Worm (Caenorhabditis elegans) whole organism, late embryonic: ENCODE data around the gene odr-4.

Experiments
- C08G9.2 ChIP-seq: sonication (generic microtip); optimal IDR thresholded peaks from 2 replicates; lab custom pipeline; 2016; ENCODE audit warnings: mild to moderate bottlenecking, missing genetic modification characterization, moderate library complexity, missing compliant biosample characterization
- C38D4.7 ChIP-seq: fragments of 200-800 bp; sonication (Bioruptor generic); optimal IDR thresholded peaks from 2 replicates; lab custom pipeline; 2018; ENCODE audit warnings: mild to moderate bottlenecking, missing genetic modification characterization, moderate library complexity, missing compliant biosample characterization
- K02D7.2 ChIP-seq: sonication (generic microtip); optimal IDR thresholded peaks from 2 replicates; lab custom pipeline; 2017; ENCODE audit warnings: mild to moderate bottlenecking, missing genetic modification characterization, missing compliant biosample characterization
- K09A11.1 ChIP-seq: sonication (generic microtip); optimal IDR thresholded peaks from 2 replicates; lab custom pipeline; 2017; ENCODE audit warnings: antibody characterized with exemption, mild to moderate bottlenecking, missing genetic modification characterization, missing compliant biosample characterization; ENCODE audit not compliant: insufficient read depth
- Y22D7AL.16 ChIP-seq: sonication (generic microtip); optimal IDR thresholded peaks from 2 replicates; lab custom pipeline; 2016; ENCODE audit warnings: missing genetic modification characterization, missing compliant biosample characterization
- ahr-1 ChIP-seq: sonication (generic microtip); optimal IDR thresholded peaks from 2 replicates; lab custom pipeline; 2016; ENCODE audit warnings: missing genetic modification characterization, missing compliant biosample characterization
- ama-1 ChIP-seq: fragments of 150-350 bp; optimal IDR thresholded peaks from 2 replicates; lab custom pipeline; 2014
- ceh-14 ChIP-seq: sonication (generic microtip); optimal IDR thresholded peaks from 2 replicates; lab custom pipeline; 2016; ENCODE audit warnings: missing genotype, missing genetic modification characterization, missing compliant biosample characterization
- ceh-19 ChIP-seq: fragments of 200-800 bp; sonication (Bioruptor generic); optimal IDR thresholded peaks from 2 replicates; lab custom pipeline; 2018; ENCODE audit warnings: mild to moderate bottlenecking, missing genetic modification characterization, missing compliant biosample characterization
- ceh-22 ChIP-seq: sonication (generic microtip); optimal IDR thresholded peaks from 2 replicates; lab custom pipeline; 2017; ENCODE audit warnings: missing biosample characterization, missing genetic modification characterization
- ceh-24 ChIP-seq: sonication (generic microtip); optimal IDR thresholded peaks from 2 replicates; lab custom pipeline; 2016; ENCODE audit warnings: mild to moderate bottlenecking, missing genetic modification characterization, missing compliant biosample characterization
- ceh-30 ChIP-seq: fragments of 150-350 bp; optimal IDR thresholded peaks from 2 replicates; lab custom pipeline; 2014; ENCODE audit warnings: missing biosample characterization, missing genetic modification characterization
- ceh-31 ChIP-seq: sonication (generic microtip); optimal IDR thresholded peaks from 2 replicates; lab custom pipeline; 2016; ENCODE audit warnings: missing genetic modification characterization, missing compliant biosample characterization
- ceh-45 ChIP-seq: fragments of 200-800 bp; sonication (Bioruptor generic); IDR thresholded peaks from 2 replicates; pipeline ENCODE4 v1.3.6; 2022; ENCODE audit warnings: missing genetic modification reagents, missing genetic modification characterization, missing compliant biosample characterization
- che-1 ChIP-seq: sonication (generic microtip); optimal IDR thresholded peaks from 2 replicates; lab custom pipeline; 2016; ENCODE audit warnings: mild to moderate bottlenecking, missing genetic modification characterization, missing compliant biosample characterization
- dve-1 ChIP-seq: sonication (generic microtip); optimal IDR thresholded peaks from 2 replicates; lab custom pipeline; 2017; ENCODE audit warnings: antibody characterized with exemption, mild to moderate bottlenecking, missing genetic modification characterization, missing compliant biosample characterization
- ets-4 ChIP-seq: sonication (generic microtip); optimal IDR thresholded peaks from 2 replicates; lab custom pipeline; 2016; ENCODE audit warnings: missing genetic modification characterization, missing compliant biosample characterization
- fax-1 ChIP-seq: sonication (generic microtip); optimal IDR thresholded peaks from 2 replicates; lab custom pipeline; 2016; ENCODE audit warnings: missing genotype, missing genetic modification characterization, missing compliant biosample characterization
- fkh-10 ChIP-seq: fragments of 150-350 bp; optimal IDR thresholded peaks from 2 replicates; lab custom pipeline; 2014; ENCODE audit warnings: missing biosample characterization, missing genetic modification reagents, missing genetic modification characterization
- fkh-6 ChIP-seq: sonication (generic microtip); optimal IDR thresholded peaks from 2 replicates; lab custom pipeline; 2016; ENCODE audit warnings: missing genetic modification characterization, missing compliant biosample characterization
- hlh-15 ChIP-seq: sonication (generic microtip); optimal IDR thresholded peaks from 2 replicates; lab custom pipeline; 2016; ENCODE audit warnings: missing genetic modification characterization, missing compliant biosample characterization
- hlh-6 ChIP-seq: sonication (generic microtip); optimal IDR thresholded peaks from 2 replicates; lab custom pipeline; 2016; ENCODE audit warnings: missing genotype, missing genetic modification characterization, missing compliant biosample characterization
- lim-6 ChIP-seq: sonication (generic microtip); optimal IDR thresholded peaks from 2 replicates; lab custom pipeline; 2016; ENCODE audit warnings: missing genetic modification characterization, missing compliant biosample characterization
- madf-2 ChIP-seq: sonication (generic microtip); optimal IDR thresholded peaks from 2 replicates; lab custom pipeline; 2017; ENCODE audit warnings: missing genetic modification characterization, missing compliant biosample characterization
- nfya-1 ChIP-seq: sonication (generic microtip); optimal IDR thresholded peaks from 2 replicates; lab custom pipeline; 2017; ENCODE audit warnings: missing genetic modification characterization, mild to moderate bottlenecking, missing compliant biosample characterization, antibody characterized with exemption, moderate library complexity
- npax-4 ChIP-seq: sonication (generic microtip); optimal IDR thresholded peaks from 2 replicates; lab custom pipeline; 2016; ENCODE audit warnings: missing genetic modification characterization, missing compliant biosample characterization
- pag-3 ChIP-seq: sonication (generic microtip); optimal IDR thresholded peaks from 2 replicates; lab custom pipeline; 2016; ENCODE audit warnings: missing compliant biosample characterization, missing genetic modification characterization, borderline replicate concordance
- pat-9 ChIP-seq: fragments of 200-800 bp; sonication (Bioruptor generic); optimal IDR thresholded peaks from 2 replicates; lab custom pipeline; 2018; ENCODE audit warnings: mild to moderate bottlenecking, missing genetic modification characterization, moderate library complexity, missing compliant biosample characterization
- pax-1 ChIP-seq: fragments of 150-350 bp; optimal IDR thresholded peaks from 2 replicates; lab custom pipeline; 2014; ENCODE audit warnings: missing biosample characterization, missing genetic modification characterization
- pha-2 ChIP-seq: sonication (generic microtip); optimal IDR thresholded peaks from 2 replicates; lab custom pipeline; 2017; ENCODE audit warnings: mild to moderate bottlenecking, missing genetic modification characterization, missing compliant biosample characterization
- ref-2 ChIP-seq: sonication (generic microtip); optimal IDR thresholded peaks from 2 replicates; lab custom pipeline; 2016; ENCODE audit warnings: missing genetic modification characterization, missing compliant biosample characterization
- rnt-1 ChIP-seq: sonication (generic microtip); optimal IDR thresholded peaks from 2 replicates; lab custom pipeline; 2016; ENCODE audit warnings: missing genetic modification characterization, missing compliant biosample characterization
- tbx-2 ChIP-seq: sonication (generic microtip); optimal IDR thresholded peaks from 2 replicates; lab custom pipeline; 2016; ENCODE audit warnings: missing genetic modification characterization, missing compliant biosample characterization
- ztf-16 ChIP-seq: sonication (generic microtip); optimal IDR thresholded peaks from 2 replicates; lab custom pipeline; 2017; ENCODE audit warnings: missing genetic modification characterization, missing compliant biosample characterization

odr-4 gene

DNA sequence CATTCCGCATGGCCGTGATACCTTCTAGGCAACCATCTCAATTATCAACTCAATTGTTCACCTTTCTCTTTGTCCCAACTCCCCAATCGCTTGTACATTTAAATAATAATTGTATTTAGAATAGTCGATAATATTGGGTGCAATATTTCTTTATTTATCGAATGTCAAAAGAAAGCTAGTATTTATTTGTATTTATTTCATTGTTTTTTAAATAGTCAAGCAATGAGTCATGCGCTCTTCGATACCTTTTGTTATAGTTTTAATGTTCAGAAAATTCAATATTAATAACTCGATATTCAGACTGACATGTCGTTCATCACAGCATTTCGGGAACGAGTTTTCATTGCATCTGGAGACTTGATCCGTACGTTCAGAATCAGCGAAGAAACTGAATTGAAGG lies 5.1 kb upstream of the odr-4 start, which contains the start of gene wdr-4:
Gene wdr-4, plus strand, starts transcription at position 301 of the 400 bp plus-strand sequence.
- TF ChIP-seq ceh-30 (tag; lab: Kevin White, UChicago), result no peak
- no peak for TF ChIP-seq ztf-16
- no peak for TF ChIP-seq hlh-15 (tag; lab: Kevin White, UChicago)

DNA sequence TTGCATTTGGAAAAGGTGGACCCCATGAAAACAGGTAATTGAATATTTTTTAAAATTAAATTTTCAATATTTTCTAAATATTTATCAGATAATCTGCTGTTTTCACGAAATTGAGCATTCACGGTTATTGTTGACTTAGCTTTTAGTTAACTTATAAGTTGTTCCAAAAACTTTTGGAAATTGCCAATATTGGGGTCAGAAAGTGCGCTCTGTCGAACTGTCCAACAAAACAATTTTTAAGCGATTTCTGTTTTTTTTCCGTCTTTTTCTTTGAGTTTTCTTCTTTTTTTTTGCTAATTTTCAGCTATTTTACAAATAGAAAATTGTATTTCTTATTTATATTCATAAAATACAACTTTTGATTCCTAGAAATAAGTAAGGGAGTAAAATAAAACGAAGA lies 685 bp downstream of the odr-4 start:
- TF ChIP-seq pha-2 (tag; lab: Kevin White, UChicago) (no peak), lim-6 (tag; lab: Kevin White, UChicago) (no peak), C08G9.2 (tag; lab: Kevin White, UChicago) (no peak), ceh-19 (GFP tag; lab: Kevin White, UChicago) (no peak), fkh-10 (GFP tag; lab: Kevin White, UChicago) (no peak), ceh-45 (no peak), madf-2 (tag; lab: Kevin White, UChicago) (no peak), pax-1 (no peak), dve-1 (tag; lab: Kevin White, UChicago) (no peak), ceh-31 (no peak), fkh-6 (tag; lab: Kevin White, UChicago) (no peak), che-1 (tag; lab: Kevin White, UChicago) (no peak), K02D7.2 (tag; lab: Kevin White, UChicago) (no peak), ceh-14 (tag; lab: Kevin White, UChicago) (no peak)

DNA sequence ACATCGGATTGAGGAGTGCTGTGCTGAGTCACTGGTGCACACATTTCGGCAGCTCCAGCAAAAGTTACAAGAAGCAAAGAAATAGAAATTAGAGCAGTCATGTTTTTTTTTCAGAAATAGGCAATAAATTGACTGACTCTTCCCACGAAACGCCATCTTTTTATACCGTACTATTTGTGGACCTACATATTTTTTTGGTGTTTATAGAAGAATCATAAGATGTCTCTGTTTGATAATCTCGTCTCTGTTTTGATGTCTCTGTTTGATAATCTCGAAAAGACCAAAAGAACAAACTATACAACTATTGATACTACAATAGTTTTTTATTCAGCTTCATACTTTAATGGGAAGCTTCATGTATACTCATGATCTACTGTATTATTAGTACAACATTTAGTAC lies 3.8 kb downstream of the odr-4 start, which contains the start of gene Y102E9.3:
Gene Y102E9.3, minus strand, starts transcription at position 101 of the 400 bp plus-strand sequence.
- TF ChIP-seq fkh-10 (GFP tag; lab: Kevin White, UChicago) (no peak), fax-1 (tag; lab: Kevin White, UChicago) (no peak), hlh-6 (tag; lab: Kevin White, UChicago) (no peak), C38D4.7 (GFP tag; lab: Kevin White, UChicago) (no peak), ceh-22 (tag; lab: Kevin White, UChicago) (no peak), npax-4 (tag; lab: Kevin White, UChicago) (no peak), Y22D7AL.16 (tag; lab: Kevin White, UChicago) (no peak), madf-2 (tag; lab: Kevin White, UChicago) (no peak), pat-9 (no peak), tbx-2 (tag; lab: Kevin White, UChicago) (no peak), hlh-15 (tag; lab: Kevin White, UChicago) (no peak)

DNA sequence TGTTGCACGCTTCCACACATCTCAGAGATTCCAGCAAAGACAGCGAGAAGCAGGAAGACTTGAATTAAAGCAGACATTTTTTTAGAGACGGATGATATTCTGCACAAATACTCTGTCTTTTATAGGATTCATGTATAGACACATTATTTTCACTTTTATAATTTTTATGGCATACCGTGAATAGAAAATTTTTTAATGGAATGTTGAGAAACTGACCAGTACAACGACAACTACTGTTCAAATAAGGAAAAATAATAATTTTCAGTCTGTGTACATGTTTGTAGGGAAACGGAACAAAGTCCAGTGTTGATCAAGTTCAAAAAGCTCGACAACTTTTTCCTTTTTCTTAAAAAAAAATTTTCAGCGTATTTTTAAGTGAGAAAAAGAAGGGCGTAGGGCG lies 6.0 kb downstream of the odr-4 start, which contains the start of gene Y102E9.6:
Gene Y102E9.6, minus strand, starts transcription at position 101 of the 400 bp plus-strand sequence.
- TF ChIP-seq nfya-1 (no peak), pag-3 (tag; lab: Kevin White, UChicago) (no peak), ceh-24 (no peak), ref-2 (tag; lab: Kevin White, UChicago) (no peak), ahr-1 (no peak), ets-4 (tag; lab: Kevin White, UChicago) (no peak)
- TF ChIP-seq, all 69 proteins: peak for 0

DNA sequence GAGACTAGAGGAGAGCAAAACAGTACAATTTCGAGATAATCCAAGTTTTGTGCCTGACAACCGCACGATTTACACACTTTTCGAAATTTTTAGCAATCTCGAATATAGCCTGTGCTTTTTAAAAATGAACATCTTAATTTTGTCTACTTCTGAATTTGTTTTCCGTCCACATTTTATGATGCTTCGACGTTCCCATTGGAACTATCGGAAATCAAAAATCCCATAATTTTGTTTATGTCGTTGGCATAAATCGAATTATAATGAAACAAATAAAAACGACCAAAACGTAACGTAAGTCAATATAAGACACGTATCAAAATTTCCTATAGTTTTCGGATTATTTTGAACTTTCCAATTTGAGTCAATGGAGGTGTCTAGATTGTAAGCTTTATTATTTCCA lies 6.4 kb downstream of the odr-4 start, which contains the start of gene K07E12.2:
Gene K07E12.2, plus strand, starts transcription at position 301 of the 400 bp plus-strand sequence.
- TF ChIP-seq rnt-1 (tag; lab: Kevin White, UChicago), result no peak
- no peak for TF ChIP-seq pha-2 (tag; lab: Kevin White, UChicago)

DNA sequence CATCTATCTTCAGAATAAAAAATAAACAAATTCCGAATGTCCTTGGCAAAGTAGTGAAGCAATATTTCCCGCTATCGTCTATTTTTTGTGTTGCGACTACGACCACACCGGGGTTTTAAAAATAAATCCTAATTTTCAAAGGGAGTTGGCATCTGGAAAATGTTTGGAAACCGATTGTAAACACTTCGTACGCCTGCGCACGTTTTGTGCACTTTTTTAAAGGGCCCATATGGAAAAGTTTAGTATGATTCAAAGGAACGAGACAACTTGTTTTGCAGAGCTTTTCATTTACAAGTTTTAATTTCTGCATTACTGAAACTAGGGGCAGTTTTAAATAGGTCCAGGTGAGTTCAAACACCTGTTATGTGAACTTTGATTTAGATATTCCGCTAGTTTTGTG lies 9.5 kb downstream of the odr-4 start:
- no peak for TF ChIP-seq ceh-19 (GFP tag; lab: Kevin White, UChicago)
- no peak for TF ChIP-seq ama-1 (lab: Kevin White, UChicago)
- no peak for TF ChIP-seq K09A11.1 (tag; lab: Kevin White, UChicago)
